Worm (Caenorhabditis elegans): ENCODE measurements around the gene T05C7.5.

ce11 chrIV:73175-73574, 14.5 kb upstream of the T05C7.5 start:
- TF ChIP-seq mdl-1 (tag; optimal IDR thresholded peaks at IDR 0.05) (no peak), nhr-76 (tag; optimal IDR thresholded peaks at IDR 0.05) (no peak), ama-1 (optimal IDR thresholded peaks at IDR 0.05) (no peak), ztf-11 (tag; optimal IDR thresholded peaks at IDR 0.05) (no peak), egl-27 (tag; optimal IDR thresholded peaks at IDR 0.05) (no peak)
